Fruit fly (Drosophila melanogaster): ENCODE data around the gene Myo95E.

Myo95E gene

DNA sequence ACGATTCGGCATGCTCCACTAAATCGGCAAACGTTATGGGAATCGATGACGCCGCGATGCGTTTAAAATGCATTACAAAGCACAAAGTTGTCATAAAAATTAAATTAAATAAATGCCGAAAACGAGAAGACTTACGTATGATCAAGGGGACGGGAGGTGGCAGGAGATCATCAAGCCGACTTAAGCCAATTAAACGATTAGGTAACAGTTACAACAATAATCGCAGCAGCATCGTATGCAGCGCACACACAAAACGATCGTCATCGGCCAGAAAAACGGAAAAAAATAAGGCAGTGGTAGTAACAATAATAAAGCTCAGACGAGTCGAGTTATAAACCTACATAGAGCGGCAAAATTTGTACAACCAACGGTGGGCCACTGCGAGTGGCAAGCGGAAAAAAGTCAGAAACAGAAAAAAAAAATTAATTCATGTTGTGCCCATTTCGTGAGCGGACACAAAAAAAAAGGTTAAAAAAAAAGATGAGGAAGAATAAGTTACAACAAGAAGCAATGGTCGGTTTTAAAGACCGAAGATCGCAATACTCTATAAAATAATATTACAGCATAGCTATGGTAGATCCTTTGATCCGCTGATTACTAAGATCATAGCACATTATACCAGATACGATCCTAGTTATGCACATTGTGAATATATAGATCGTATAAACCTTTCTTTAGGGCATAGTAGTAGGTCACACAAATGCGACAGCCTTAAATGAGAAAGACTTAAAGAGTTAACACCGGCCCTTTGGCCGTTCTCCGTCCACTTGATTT, 45.2 kb upstream of the Myo95E start (continued):
- TF ChIP-seq CG16779 (tag; optimal IDR thresholded peaks at IDR 0.05) (peak; percentile 9), OdsH (GFP tag; optimal IDR thresholded peaks at IDR 0.05) (peak; percentile 57), Sox102F (GFP tag; optimal IDR thresholded peaks at IDR 0.05) (peak; percentile 59), Eip93F (GFP tag; optimal IDR thresholded peaks at IDR 0.05) (no peak), Eip75B (GFP tag; optimal IDR thresholded peaks at IDR 0.05) (peak; percentile 64), lz (GFP tag; optimal IDR thresholded peaks at IDR 0.05) (peak; percentile 37), CG1621 (tag; optimal IDR thresholded peaks at IDR 0.05) (peak; percentile 9), Sox15 (GFP tag; optimal IDR thresholded peaks at IDR 0.05) (peak; percentile 34), CG10669 (GFP tag; optimal IDR thresholded peaks at IDR 0.05) (peak; percentile 25), dac (GFP tag; optimal IDR thresholded peaks at IDR 0.05) (no peak), acj6 (GFP tag; optimal IDR thresholded peaks at IDR 0.05) (peak; percentile 66), salr (GFP tag; optimal IDR thresholded peaks at IDR 0.05) (peak in 1 of 2 experiments; percentile 20), CG8119 (GFP tag; IDR thresholded peaks at IDR 0.05) (peak; percentile 50), CG10631 (GFP tag; optimal IDR thresholded peaks at IDR 0.05) (peak; percentile 39), Ets21C (GFP tag; optimal IDR thresholded peaks at IDR 0.05) (peak; percentile 54), CG6854 (GFP tag; optimal IDR thresholded peaks at IDR 0.05) (no peak), CG4318 (GFP tag; optimal IDR thresholded peaks at IDR 0.05) (no peak)

DNA sequence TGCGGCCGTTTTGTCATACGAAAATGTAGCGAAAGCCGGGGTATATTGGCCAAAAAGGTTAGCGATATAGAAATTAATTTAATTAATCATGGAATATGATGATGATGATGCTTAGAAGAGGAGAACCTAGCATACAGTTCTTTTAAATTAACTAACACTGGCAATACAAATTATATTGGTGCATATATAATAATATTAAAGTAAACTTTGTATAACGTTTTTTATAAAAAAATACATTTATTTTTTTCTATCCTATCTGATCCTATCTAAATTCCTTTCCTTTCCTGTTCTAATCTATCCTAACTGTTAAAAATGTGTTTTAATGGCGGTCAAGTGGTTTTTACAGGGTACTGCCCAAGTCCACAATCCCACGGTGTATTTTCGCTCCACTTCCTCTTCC, 44.6 kb upstream of the Myo95E start:
- TF ChIP-seq Hr4 (GFP tag; optimal IDR thresholded peaks at IDR 0.05) (peak; percentile 35), CG8632 (GFP tag; optimal IDR thresholded peaks at IDR 0.05) (peak; percentile 46), dac (GFP tag; optimal IDR thresholded peaks at IDR 0.05) (no peak), CG10631 (GFP tag; optimal IDR thresholded peaks at IDR 0.05) (peak; percentile 34), CG34406 (GFP tag; optimal IDR thresholded peaks at IDR 0.05) (peak; percentile 74), cyc (GFP tag; optimal IDR thresholded peaks at IDR 0.05) (peak; percentile 22), CG9139 (GFP tag; optimal IDR thresholded peaks at IDR 0.05) (no peak), eg (GFP tag; IDR thresholded peaks at IDR 0.05) (no peak), CG6792 (GFP tag; optimal IDR thresholded peaks at IDR 0.05) (peak; percentile 37), Eip75B (GFP tag; optimal IDR thresholded peaks at IDR 0.05) (no peak), lz (GFP tag; optimal IDR thresholded peaks at IDR 0.05) (peak; percentile 33), Sox102F (GFP tag; optimal IDR thresholded peaks at IDR 0.05) (peak; percentile 32), Ets96B (tag; optimal IDR thresholded peaks at IDR 0.05) (no peak), CG15336 (GFP tag; IDR thresholded peaks at IDR 0.05) (peak; percentile 34; the same call in 1 of the 2 replicates), Eip93F (GFP tag; optimal IDR thresholded peaks at IDR 0.05) (no peak), CG11294 (GFP tag; IDR thresholded peaks at IDR 0.05) (no peak), net (GFP tag; optimal IDR thresholded peaks at IDR 0.05) (peak; percentile 28), CG3032 (tag; optimal IDR thresholded peaks at IDR 0.05) (no peak), CG6808 (GFP tag; optimal IDR thresholded peaks at IDR 0.05) (no peak), CG1621 (tag; optimal IDR thresholded peaks at IDR 0.05) (no peak), svp (GFP tag) (peak; percentile 74), Hr38 (GFP tag; optimal IDR thresholded peaks at IDR 0.05) (no peak), CG7368 (GFP tag; optimal IDR thresholded peaks at IDR 0.05) (no peak), CG6276 (GFP tag; optimal IDR thresholded peaks at IDR 0.05) (no peak), OdsH (GFP tag; optimal IDR thresholded peaks at IDR 0.05) (peak; percentile 72), CG6854 (GFP tag; optimal IDR thresholded peaks at IDR 0.05) (no peak), pdm3 (GFP tag; optimal IDR thresholded peaks at IDR 0.05) (peak; percentile 18), CG6163 (GFP tag; IDR thresholded peaks at IDR 0.05) (no peak), CG4318 (GFP tag; optimal IDR thresholded peaks at IDR 0.05) (peak; percentile 32), esn (GFP tag; optimal IDR thresholded peaks at IDR 0.05) (peak; percentile 59), fd59A (GFP tag; optimal IDR thresholded peaks at IDR 0.05) (no peak), Blimp-1 (GFP tag; optimal IDR thresholded peaks at IDR 0.05) (peak; percentile 23), CG8119 (GFP tag; IDR thresholded peaks at IDR 0.05) (peak; percentile 37; the same call in 2 of the 3 replicates), Ets21C (GFP tag; optimal IDR thresholded peaks at IDR 0.05) (no peak), Met (GFP tag; optimal IDR thresholded peaks at IDR 0.05) (peak; percentile 51), dsx (GFP tag; optimal IDR thresholded peaks at IDR 0.05; ENCODE audit: poor library complexity, severe bottlenecking) (no peak), fkh (GFP tag; optimal IDR thresholded peaks at IDR 0.05) (no peak), CG10669 (GFP tag; optimal IDR thresholded peaks at IDR 0.05) (no peak), salr (GFP tag; optimal IDR thresholded peaks at IDR 0.05) (no peak), CG11902 (GFP tag; optimal IDR thresholded peaks at IDR 0.05) (peak; percentile 51), topi (GFP tag; optimal IDR thresholded peaks at IDR 0.05) (peak; percentile 47), Lpt (GFP tag; optimal IDR thresholded peaks at IDR 0.05) (peak; percentile 7), CG11762 (GFP tag; optimal IDR thresholded peaks at IDR 0.05; ENCODE audit: insufficient read depth) (peak; percentile 39)

All from whole organism, prepupa.